Fruit fly (Drosophila melanogaster): ENCODE measurements around the gene klu.

- TF ChIP-seq fd96Ca (GFP tag; IDR thresholded peaks at IDR 0.05), result peak; percentile 67; the same call in 2 of the 3 replicates
- peak; percentile 59 for TF ChIP-seq Pif1B (GFP tag; optimal IDR thresholded peaks at IDR 0.05)
- TF ChIP-seq CG12605 (GFP tag; IDR thresholded peaks at IDR 0.05), result no peak
- peak; percentile 66 for TF ChIP-seq Pif1A (GFP tag; optimal IDR thresholded peaks at IDR 0.05)
- TF ChIP-seq Snoo (tag; optimal IDR thresholded peaks at IDR 0.05), result peak; percentile 63
- TF ChIP-seq CG32121 (GFP tag; IDR thresholded peaks at IDR 0.05), result no peak
- TF ChIP-seq CG4496 (GFP tag; IDR thresholded peaks at IDR 0.05), result peak; percentile 52; the same call in 2 of the 3 replicates
- peak; percentile 48 for TF ChIP-seq CG34367 (tag; optimal IDR thresholded peaks at IDR 0.05)
- TF ChIP-seq EcR (GFP tag; optimal IDR thresholded peaks at IDR 0.05), result peak; percentile 24
- no peak for TF ChIP-seq CG10348 (GFP tag; IDR thresholded peaks at IDR 0.05)
Observed at dm6 chr3L:10940312-10940711, 68.7 kb downstream of the klu start.

Data from whole organism, pupa.